Worm (Caenorhabditis elegans) whole organism, mixed stage, embryonic: ENCODE measurements around the gene K06H6.4.

Experiments used
- M03D4.4 ChIP-seq: sonication (generic microtip); optimal IDR thresholded peaks from 2 replicates; lab custom pipeline; 2017; ENCODE audit warnings: mild to moderate bottlenecking, missing genetic modification characterization, missing compliant biosample characterization
- bed-3 ChIP-seq: fragments of 200-800 bp; sonication (Bioruptor generic); optimal IDR thresholded peaks from 3 replicates; lab custom pipeline; 2018; ENCODE audit warnings: mild to moderate bottlenecking, missing genetic modification characterization, moderate library complexity, missing compliant biosample characterization
- blmp-1 ChIP-seq: fragments of 150-350 bp; optimal IDR thresholded peaks from 2 replicates; lab custom pipeline; 2014; ENCODE audit warnings: missing biosample characterization, missing genetic modification characterization
- ceh-39 ChIP-seq: fragments of 150-350 bp; optimal IDR thresholded peaks from 2 replicates; lab custom pipeline; 2014; ENCODE audit warnings: missing biosample characterization, missing genetic modification characterization
- ceh-43 ChIP-seq: fragments of 200-800 bp; sonication (Bioruptor generic); optimal IDR thresholded peaks from 2 replicates; lab custom pipeline; 2018; ENCODE audit warnings: mild to moderate bottlenecking, missing genetic modification characterization, moderate library complexity, missing compliant biosample characterization
- ceh-83 ChIP-seq: fragments of 200-800 bp; sonication (Bioruptor generic); optimal IDR thresholded peaks from 2 replicates; lab custom pipeline; 2018; ENCODE audit warnings: mild to moderate bottlenecking, missing genetic modification characterization, missing compliant biosample characterization
- ces-1 ChIP-seq: fragments of 150-350 bp; optimal IDR thresholded peaks from 2 replicates; lab custom pipeline; 2014; ENCODE audit warnings: missing biosample characterization, missing genetic modification reagents, missing genetic modification characterization
- cnd-1 ChIP-seq: fragments of 200-800 bp; sonication (Bioruptor generic); optimal IDR thresholded peaks from 2 replicates; lab custom pipeline; 2018; ENCODE audit warnings: mild to moderate bottlenecking, missing genetic modification characterization, missing compliant biosample characterization
- drap-1 ChIP-seq: fragments of 200-800 bp; sonication (Bioruptor generic); optimal IDR thresholded peaks from 3 replicates; lab custom pipeline; 2018; ENCODE audit warnings: mild to moderate bottlenecking, missing genetic modification characterization, missing compliant biosample characterization
- elt-3 ChIP-seq: fragments of 150-350 bp; optimal IDR thresholded peaks from 2 replicates; lab custom pipeline; 2014; ENCODE audit warnings: missing biosample characterization, missing genetic modification characterization
- flh-1 ChIP-seq: fragments of 200-800 bp; sonication (Bioruptor generic); optimal IDR thresholded peaks from 2 replicates; lab custom pipeline; 2018; ENCODE audit warnings: mild to moderate bottlenecking, missing genetic modification characterization, moderate library complexity, missing compliant biosample characterization
- ham-2 ChIP-seq: fragments of 200-800 bp; sonication (Bioruptor generic); optimal IDR thresholded peaks from 2 replicates; lab custom pipeline; 2018; ENCODE audit warnings: mild to moderate bottlenecking, missing genetic modification characterization, missing compliant biosample characterization
- hlh-1 ChIP-seq: fragments of 150-350 bp; optimal IDR thresholded peaks from 2 replicates; lab custom pipeline; 2014; ENCODE audit warnings: missing biosample characterization, missing genetic modification reagents, missing genetic modification characterization
- lin-13 ChIP-seq: fragments of 150-350 bp; optimal IDR thresholded peaks from 2 replicates; lab custom pipeline; 2014; ENCODE audit warnings: missing biosample characterization, missing genetic modification characterization
- lin-32 ChIP-seq: fragments of 200-800 bp; sonication (Bioruptor generic); optimal IDR thresholded peaks from 2 replicates; lab custom pipeline; 2018; ENCODE audit warnings: mild to moderate bottlenecking, missing genetic modification characterization, missing compliant biosample characterization
- mab-5 ChIP-seq: fragments of 150-350 bp; optimal IDR thresholded peaks from 2 replicates; lab custom pipeline; 2014; ENCODE audit warnings: missing biosample characterization, missing genetic modification characterization
- mep-1 ChIP-seq: fragments of 150-350 bp; optimal IDR thresholded peaks from 2 replicates; lab custom pipeline; 2017; ENCODE audit warnings: missing biosample characterization, missing genetic modification reagents, missing genetic modification characterization, inconsistent platforms
- mls-2 ChIP-seq: sonication (generic microtip); optimal IDR thresholded peaks from 2 replicates; lab custom pipeline; 2016; ENCODE audit warnings: mild to moderate bottlenecking, missing genetic modification characterization, moderate library complexity, missing compliant biosample characterization
- nhr-12 ChIP-seq: fragments of 150-350 bp; optimal IDR thresholded peaks from 2 replicates; lab custom pipeline; 2014; ENCODE audit warnings: missing biosample characterization, missing genetic modification characterization
- nhr-2 ChIP-seq: fragments of 150-350 bp; optimal IDR thresholded peaks from 2 replicates; lab custom pipeline; 2014; ENCODE audit warnings: missing biosample characterization, missing genetic modification characterization
- nhr-237 ChIP-seq: fragments of 150-350 bp; optimal IDR thresholded peaks from 2 replicates; lab custom pipeline; 2014; ENCODE audit warnings: missing biosample characterization, missing genetic modification characterization
- nhr-28 ChIP-seq: fragments of 150-350 bp; optimal IDR thresholded peaks from 2 replicates; lab custom pipeline; 2014; ENCODE audit warnings: missing biosample characterization, missing genetic modification characterization
- nhr-76 ChIP-seq: sonication (generic microtip); optimal IDR thresholded peaks from 2 replicates; lab custom pipeline; 2017; ENCODE audit warnings: missing biosample characterization, missing genetic modification characterization
- pha-4 ChIP-seq: fragments of 150-350 bp; optimal IDR thresholded peaks from 2 replicates; lab custom pipeline; 2018; ENCODE audit warnings: missing biosample characterization, missing genetic modification reagents, missing genetic modification characterization
- sem-2 ChIP-seq: fragments of 200-800 bp; sonication (Bioruptor generic); optimal IDR thresholded peaks from 2 replicates; lab custom pipeline; 2018; ENCODE audit warnings: mild to moderate bottlenecking, missing genetic modification characterization, missing compliant biosample characterization
- snpc-4 ChIP-seq: fragments of 150-350 bp; optimal IDR thresholded peaks from 2 replicates; lab custom pipeline; 2014; ENCODE audit warnings: missing biosample characterization, missing genetic modification characterization
- sptf-1 ChIP-seq: sonication (generic microtip); optimal IDR thresholded peaks from 2 replicates; lab custom pipeline; 2017; ENCODE audit warnings: mild to moderate bottlenecking, missing genetic modification characterization, moderate library complexity, missing compliant biosample characterization
- tbx-8 ChIP-seq: fragments of 200-800 bp; sonication (Bioruptor generic); optimal IDR thresholded peaks from 2 replicates; lab custom pipeline; 2018; ENCODE audit warnings: mild to moderate bottlenecking, missing genetic modification characterization, moderate library complexity, missing compliant biosample characterization
- unc-120 ChIP-seq: sonication (generic microtip); optimal IDR thresholded peaks from 2 replicates; lab custom pipeline; 2017; ENCODE audit warnings: missing genetic modification characterization, missing compliant biosample characterization; ENCODE audit not compliant: poor library complexity, severe bottlenecking
- unc-39 ChIP-seq: fragments of 150-350 bp; optimal IDR thresholded peaks from 2 replicates; lab custom pipeline; 2014; ENCODE audit warnings: missing biosample characterization, missing genetic modification characterization
- zip-8 ChIP-seq: fragments of 150-350 bp; optimal IDR thresholded peaks from 2 replicates; lab custom pipeline; 2014; ENCODE audit warnings: missing biosample characterization, missing genetic modification characterization
- ztf-11 ChIP-seq: fragments of 150-350 bp; optimal IDR thresholded peaks from 2 replicates; lab custom pipeline; 2014; ENCODE audit warnings: missing biosample characterization, missing genetic modification characterization

K06H6.4 gene

ce11 chrV:568105-568504, 11.0 kb upstream of the K06H6.4 start, which contains the start of gene sri-72:
TSS of gene sri-72 (minus strand) at chrV:568205.
- TF ChIP-seq flh-1 (GFP tag; lab: Kevin White, UChicago): no peak
- TF ChIP-seq unc-120: no peak
- TF ChIP-seq mls-2 (tag; lab: Kevin White, UChicago): no peak
- no peak for TF ChIP-seq tbx-8 (GFP tag; lab: Kevin White, UChicago)
- TF ChIP-seq ham-2 (GFP tag; lab: Kevin White, UChicago): no peak
- no peak for TF ChIP-seq mab-5 (tag; lab: Kevin White, UChicago)
- TF ChIP-seq zip-8: no peak
- no peak for TF ChIP-seq lin-13 (tag; lab: Kevin White, UChicago)
- no peak for TF ChIP-seq sem-2 (GFP tag; lab: Kevin White, UChicago)
- no peak for TF ChIP-seq sptf-1 (tag; lab: Kevin White, UChicago)

- TF ChIP-seq ztf-11 (tag; lab: Kevin White, UChicago): no peak
- TF ChIP-seq ceh-43 (GFP tag; lab: Kevin White, UChicago): no peak
- TF ChIP-seq hlh-1 (tag; lab: Kevin White, UChicago): no peak
- TF ChIP-seq sem-2 (GFP tag; lab: Kevin White, UChicago): no peak
- no peak for TF ChIP-seq M03D4.4 (tag; lab: Kevin White, UChicago)
- no peak for TF ChIP-seq unc-39 (tag; lab: Kevin White, UChicago)
- TF ChIP-seq cnd-1: no peak
- no peak for TF ChIP-seq mls-2 (tag; lab: Kevin White, UChicago)
- no peak for TF ChIP-seq snpc-4 (tag; lab: Kevin White, UChicago)
- no peak for TF ChIP-seq lin-32
- no peak for TF ChIP-seq tbx-8 (GFP tag; lab: Kevin White, UChicago)
- no peak for TF ChIP-seq zip-8
- no peak for TF ChIP-seq nhr-76
- TF ChIP-seq nhr-2 (tag; lab: Kevin White, UChicago): no peak
- TF ChIP-seq pha-4: no peak
- TF ChIP-seq ces-1: no peak
- TF ChIP-seq mab-5 (tag; lab: Kevin White, UChicago): no peak
- TF ChIP-seq mep-1 (tag; lab: Kevin White, UChicago): no peak
Measured at ce11 chrV:574639-575038, 4.4 kb upstream of the K06H6.4 start, which contains the start of gene C14C6.13. TSS of gene C14C6.13 (minus strand) at chrV:574739.

- TF ChIP-seq nhr-28: no peak
- no peak for TF ChIP-seq ces-1
- TF ChIP-seq elt-3: no peak
- no peak for TF ChIP-seq pha-4
- TF ChIP-seq sptf-1 (tag; lab: Kevin White, UChicago): no peak
Measured at ce11 chrV:576070-576469, 3.0 kb upstream of the K06H6.4 start, which contains the start of gene K06H6.5. TSS of gene K06H6.5 (plus strand) at chrV:576370.

ce11 chrV:576918-577317, 2.2 kb upstream of the K06H6.4 start:
- TF ChIP-seq mls-2 (tag; lab: Kevin White, UChicago) (no peak), mab-5 (tag; lab: Kevin White, UChicago) (no peak), nhr-12 (tag; lab: Kevin White, UChicago) (no peak), nhr-237 (tag; lab: Kevin White, UChicago) (no peak), unc-120 (no peak), flh-1 (GFP tag; lab: Kevin White, UChicago) (no peak), nhr-28 (no peak), hlh-1 (tag; lab: Kevin White, UChicago) (no peak), tbx-8 (GFP tag; lab: Kevin White, UChicago) (no peak), bed-3 (no peak), ceh-39 (tag; lab: Kevin White, UChicago) (no peak), sem-2 (GFP tag; lab: Kevin White, UChicago) (no peak), ces-1 (no peak), mep-1 (tag; lab: Kevin White, UChicago) (no peak), cnd-1 (no peak), snpc-4 (tag; lab: Kevin White, UChicago) (no peak), sptf-1 (tag; lab: Kevin White, UChicago) (no peak), ztf-11 (tag; lab: Kevin White, UChicago) (no peak)

ce11 chrV:581616-582015, 2.5 kb downstream of the K06H6.4 start, which contains the start of gene nstp-7:
TSS of gene nstp-7 (plus strand) at chrV:581916.
- TF ChIP-seq flh-1 (GFP tag; lab: Kevin White, UChicago) (no peak), unc-120 (no peak), blmp-1 (tag; lab: Kevin White, UChicago) (no peak), bed-3 (no peak), drap-1 (GFP tag; lab: Kevin White, UChicago) (no peak), ceh-83 (no peak)
